Worm (Caenorhabditis elegans) whole organism, L3 larva: Measurements from ENCODE around the gene col-79.

Experiments used
- hmg-11 ChIP-seq: sonication (generic microtip); optimal IDR thresholded peaks from 2 replicates; lab custom pipeline; 2016; ENCODE audit warnings: missing genetic modification characterization, missing compliant biosample characterization
- nhr-23 ChIP-seq: fragments of 150-350 bp; optimal IDR thresholded peaks from 2 replicates; lab custom pipeline; 2014; ENCODE audit warnings: missing biosample characterization, missing genetic modification reagents, missing genetic modification characterization
- nhr-237 ChIP-seq: fragments of 150-350 bp; optimal IDR thresholded peaks from 2 replicates; lab custom pipeline; 2014; ENCODE audit warnings: missing biosample characterization, missing genetic modification characterization
- nhr-28 ChIP-seq: fragments of 150-350 bp; optimal IDR thresholded peaks from 2 replicates; lab custom pipeline; 2014; ENCODE audit warnings: missing biosample characterization, missing genetic modification characterization
- pha-4 ChIP-seq: fragments of 150-350 bp; optimal IDR thresholded peaks from 2 replicates; lab custom pipeline; 2014; ENCODE audit warnings: missing biosample characterization, missing genetic modification reagents, missing genetic modification characterization
- pqm-1 ChIP-seq: fragments of 150-350 bp; optimal IDR thresholded peaks from 2 replicates; lab custom pipeline; 2017; ENCODE audit warnings: missing biosample characterization, missing genetic modification characterization, inconsistent platforms
- zag-1 ChIP-seq: fragments of 150-350 bp; optimal IDR thresholded peaks from 2 replicates; lab custom pipeline; 2014; ENCODE audit warnings: missing biosample characterization, missing genetic modification characterization

- TF ChIP-seq nhr-23 (tag; lab: Kevin White, UChicago): no peak
- no peak for TF ChIP-seq nhr-237 (tag; lab: Kevin White, UChicago)
- TF ChIP-seq pqm-1 (tag; lab: Kevin White, UChicago): no peak
- TF ChIP-seq pha-4 (tag; lab: Kevin White, UChicago): no peak
- TF ChIP-seq hmg-11: no peak
- TF ChIP-seq zag-1 (tag; lab: Kevin White, UChicago): no peak
- TF ChIP-seq nhr-28 (tag; lab: Kevin White, UChicago): no peak
Observed at ce11 chrII:10706038-10706437, 2.6 kb downstream of the col-79 start.
